Worm (Caenorhabditis elegans): ENCODE results near the gene F52E1.5.

DNA sequence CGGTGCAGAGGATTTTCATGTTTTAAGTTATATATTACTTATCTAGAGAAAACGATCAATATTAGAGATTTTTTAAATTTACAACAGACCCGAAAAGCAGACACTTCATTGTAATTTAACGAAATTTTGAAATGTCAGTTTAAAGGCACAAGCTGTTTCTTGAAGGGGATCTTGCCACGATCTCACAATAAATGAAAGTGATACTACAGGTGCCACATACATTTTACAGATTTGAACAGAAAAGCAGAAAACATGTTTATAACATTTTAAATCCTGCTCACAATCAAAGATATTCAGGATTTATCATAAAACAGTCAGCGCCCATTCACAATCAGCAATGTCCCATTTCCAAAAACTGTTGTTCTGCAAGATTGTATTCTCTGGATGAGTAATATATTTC lies 29.4 kb upstream of the F52E1.5 start:
- TF ChIP-seq snpc-4 (tag; optimal IDR thresholded peaks at IDR 0.05) = no peak
- no peak for TF ChIP-seq D1046.2 (GFP tag; IDR thresholded peaks at IDR 0.05)
- no peak for TF ChIP-seq nhr-25 (tag; optimal IDR thresholded peaks at IDR 0.05; ENCODE audit: borderline replicate concordance, insufficient read depth)
- no peak for TF ChIP-seq nhr-28 (tag; optimal IDR thresholded peaks at IDR 0.05)
- no peak for TF ChIP-seq aly-2 (tag; optimal IDR thresholded peaks at IDR 0.05)
- TF ChIP-seq rbr-2 (tag; optimal IDR thresholded peaks at IDR 0.05) = no peak
- no peak for TF ChIP-seq ama-1 (optimal IDR thresholded peaks at IDR 0.05)
- TF ChIP-seq lim-7 (GFP tag; IDR thresholded peaks at IDR 0.05) = no peak
- TF ChIP-seq R02D3.7 (tag; optimal IDR thresholded peaks at IDR 0.05) = no peak
- no peak for TF ChIP-seq F49E8.2 (tag; optimal IDR thresholded peaks at IDR 0.05; ENCODE audit: borderline replicate concordance)
- TF ChIP-seq egl-27 (tag; optimal IDR thresholded peaks at IDR 0.05) = no peak
- no peak for TF ChIP-seq ztf-11 (tag; optimal IDR thresholded peaks at IDR 0.05)
